Worm (Caenorhabditis elegans) whole organism, L2 larva: ENCODE data around the gene unc-18.

Source experiments
- C34F6.9 ChIP-seq: fragments of 150-350 bp; optimal IDR thresholded peaks from 2 replicates; lab custom pipeline; 2014; ENCODE audit warnings: missing biosample characterization, missing genetic modification characterization
- F13H6.1 ChIP-seq: sonication (generic microtip); optimal IDR thresholded peaks from 2 replicates; lab custom pipeline; 2016; ENCODE audit warnings: missing genetic modification characterization, missing compliant biosample characterization
- Y55F3AM.14 ChIP-seq: fragments of 200-800 bp; sonication (Bioruptor generic); optimal IDR thresholded peaks from 2 replicates; lab custom pipeline; 2018; ENCODE audit warnings: mild to moderate bottlenecking, missing genetic modification characterization, missing compliant biosample characterization
- ZK546.5 ChIP-seq: sonication (generic microtip); optimal IDR thresholded peaks from 2 replicates; lab custom pipeline; 2017; ENCODE audit warnings: missing biosample characterization, missing genetic modification characterization
- alr-1 ChIP-seq: fragments of 150-350 bp; optimal IDR thresholded peaks from 2 replicates; lab custom pipeline; 2014; ENCODE audit warnings: missing biosample characterization, missing genetic modification characterization
- aly-2 ChIP-seq: fragments of 150-350 bp; optimal IDR thresholded peaks from 2 replicates; lab custom pipeline; 2014; ENCODE audit warnings: missing biosample characterization, missing genetic modification characterization
- ama-1 ChIP-seq: fragments of 150-350 bp; optimal IDR thresholded peaks from 2 replicates; lab custom pipeline; 2018; ENCODE audit warnings: inconsistent platforms
- ceh-82 ChIP-seq: fragments of 150-350 bp; optimal IDR thresholded peaks from 2 replicates; lab custom pipeline; 2014; ENCODE audit warnings: missing biosample characterization, missing genetic modification characterization
- crh-2 ChIP-seq: sonication (generic microtip); optimal IDR thresholded peaks from 2 replicates; lab custom pipeline; 2017; ENCODE audit warnings: missing biosample characterization, missing genetic modification characterization
- dmd-4 ChIP-seq: sonication (generic microtip); optimal IDR thresholded peaks from 2 replicates; lab custom pipeline; 2017; ENCODE audit warnings: missing biosample characterization, missing genetic modification characterization
- egl-27 ChIP-seq: sonication (generic microtip); optimal IDR thresholded peaks from 3 replicates; lab custom pipeline; 2017; ENCODE audit warnings: missing biosample characterization, missing genetic modification reagents, missing genetic modification characterization
- elt-1 ChIP-seq: fragments of 150-350 bp; optimal IDR thresholded peaks from 2 replicates; lab custom pipeline; 2014; ENCODE audit warnings: missing biosample characterization, missing genetic modification characterization
- elt-3 ChIP-seq: sonication (generic microtip); optimal IDR thresholded peaks from 2 replicates; lab custom pipeline; 2017; ENCODE audit warnings: missing biosample characterization, missing genetic modification characterization
- fos-1 ChIP-seq: fragments of 150-350 bp; optimal IDR thresholded peaks from 2 replicates; lab custom pipeline; 2014; ENCODE audit warnings: missing biosample characterization, missing genetic modification characterization
- gmeb-1 ChIP-seq: fragments of 150-350 bp; optimal IDR thresholded peaks from 2 replicates; lab custom pipeline; 2014; ENCODE audit warnings: missing biosample characterization, missing genetic modification characterization
- lin-11 ChIP-seq: fragments of 150-350 bp; sonication (generic microtip); optimal IDR thresholded peaks from 2 replicates; lab custom pipeline; 2014; ENCODE audit warnings: missing biosample characterization, missing genetic modification characterization, inconsistent platforms, mixed read lengths
- lin-13 ChIP-seq: fragments of 150-350 bp; optimal IDR thresholded peaks from 2 replicates; lab custom pipeline; 2014; ENCODE audit warnings: missing biosample characterization, missing genetic modification reagents, missing genetic modification characterization
- lin-39 ChIP-seq: fragments of 150-350 bp; optimal IDR thresholded peaks from 2 replicates; lab custom pipeline; 2014; ENCODE audit warnings: missing biosample characterization, missing genetic modification reagents, missing genetic modification characterization
- lsy-2 ChIP-seq, 2 experiments: fragments of 150-350 bp in 1 of 2; sonication (generic microtip) in 1 of 2; optimal IDR thresholded peaks; 2 replicates each; lab custom pipeline; 2014 to 2017; ENCODE audit warnings: missing biosample characterization in 2 of 2, missing genetic modification characterization in 2 of 2
- mbf-1 ChIP-seq: sonication (generic microtip); optimal IDR thresholded peaks from 2 replicates; lab custom pipeline; 2017; ENCODE audit warnings: missing biosample characterization, missing genetic modification characterization
- mdl-1 ChIP-seq, 2 experiments: fragments of 150-350 bp in 1 of 2; sonication (generic microtip) in 1 of 2; optimal IDR thresholded peaks; 2 replicates each; lab custom pipeline; 2017; ENCODE audit warnings: missing biosample characterization in 2 of 2, missing genetic modification characterization in 2 of 2
- nhr-10 ChIP-seq: sonication (generic microtip); optimal IDR thresholded peaks from 2 replicates; lab custom pipeline; 2017; ENCODE audit warnings: missing biosample characterization, missing genetic modification characterization
- nhr-11 ChIP-seq: fragments of 150-350 bp; optimal IDR thresholded peaks from 2 replicates; lab custom pipeline; 2014; ENCODE audit warnings: missing biosample characterization, missing genetic modification characterization
- nhr-129 ChIP-seq: fragments of 150-350 bp; optimal IDR thresholded peaks from 2 replicates; lab custom pipeline; 2014; ENCODE audit warnings: missing biosample characterization, missing genetic modification characterization
- nhr-21 ChIP-seq: fragments of 150-350 bp; optimal IDR thresholded peaks from 2 replicates; lab custom pipeline; 2014; ENCODE audit warnings: missing biosample characterization, missing genetic modification characterization
- nhr-23 ChIP-seq: fragments of 150-350 bp; optimal IDR thresholded peaks from 2 replicates; lab custom pipeline; 2014; ENCODE audit warnings: missing biosample characterization, missing genetic modification reagents, missing genetic modification characterization
- nhr-237 ChIP-seq: fragments of 150-350 bp; optimal IDR thresholded peaks from 2 replicates; lab custom pipeline; 2014; ENCODE audit warnings: missing biosample characterization, missing genetic modification characterization
- nhr-77 ChIP-seq: fragments of 150-350 bp; optimal IDR thresholded peaks from 2 replicates; lab custom pipeline; 2014; ENCODE audit warnings: missing biosample characterization, missing genetic modification characterization
- peb-1 ChIP-seq: fragments of 150-350 bp; optimal IDR thresholded peaks from 2 replicates; lab custom pipeline; 2014; ENCODE audit warnings: missing biosample characterization, missing genetic modification characterization
- skn-1 ChIP-seq: sonication (generic microtip); optimal IDR thresholded peaks from 2 replicates; lab custom pipeline; 2017; ENCODE audit warnings: missing biosample characterization, missing genetic modification characterization
- sma-9 ChIP-seq, 2 experiments: fragments of 150-350 bp in 1 of 2; sonication (generic microtip) in 1 of 2; optimal IDR thresholded peaks; 2 replicates each; lab custom pipeline; 2014 to 2016; ENCODE audit warnings: missing genetic modification characterization in 2 of 2, mild to moderate bottlenecking in 1 of 2, missing biosample characterization in 1 of 2, missing compliant biosample characterization in 1 of 2, missing genetic modification reagents in 1 of 2, moderate library complexity in 1 of 2
- snpc-4 ChIP-seq: fragments of 150-350 bp; optimal IDR thresholded peaks from 2 replicates; lab custom pipeline; 2014; ENCODE audit warnings: missing biosample characterization, missing genetic modification characterization
- unc-39 ChIP-seq: fragments of 150-350 bp; optimal IDR thresholded peaks from 2 replicates; lab custom pipeline; 2014; ENCODE audit warnings: missing biosample characterization, missing genetic modification characterization
- unc-55 ChIP-seq: fragments of 150-350 bp; sonication (generic microtip); optimal IDR thresholded peaks from 3 replicates; lab custom pipeline; 2014; ENCODE audit warnings: missing biosample characterization, missing genetic modification reagents, missing genetic modification characterization
- unc-62 ChIP-seq: fragments of 150-350 bp; optimal IDR thresholded peaks from 2 replicates; lab custom pipeline; 2014; ENCODE audit warnings: missing biosample characterization, missing genetic modification reagents, missing genetic modification characterization
- zag-1 ChIP-seq: fragments of 150-350 bp; optimal IDR thresholded peaks from 2 replicates; lab custom pipeline; 2014; ENCODE audit warnings: missing biosample characterization, missing genetic modification characterization
- ztf-1 ChIP-seq: fragments of 200-800 bp; sonication (Bioruptor generic); conservative IDR thresholded peaks from 2 replicates; pipeline ENCODE4 v1.3.6; 2022; ENCODE audit warnings: missing genetic modification characterization, missing compliant biosample characterization
- ztf-4 ChIP-seq: fragments of 150-350 bp; optimal IDR thresholded peaks from 2 replicates; lab custom pipeline; 2014; ENCODE audit warnings: missing biosample characterization, missing genetic modification characterization

Gene unc-18

DNA sequence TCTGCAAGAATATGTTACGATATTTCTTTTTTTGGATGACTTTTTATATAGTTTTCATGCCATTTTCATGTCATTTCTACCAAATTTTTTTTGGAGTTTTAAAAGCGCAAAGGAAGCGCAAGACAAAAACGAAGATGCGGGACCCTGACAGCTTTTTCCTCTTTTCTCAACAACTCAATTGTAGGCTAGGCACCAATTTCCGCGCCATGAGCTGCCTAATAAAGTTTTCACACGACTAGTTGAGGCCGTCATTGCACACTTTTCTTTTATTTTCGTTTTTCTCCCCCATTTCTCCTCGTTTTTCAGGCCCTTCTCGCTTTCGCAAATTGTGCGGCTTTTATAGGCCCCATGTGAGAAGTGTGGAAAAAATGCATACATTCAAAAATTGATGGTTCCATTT is 2.9 kb upstream of the unc-18 start:
- TF ChIP-seq peb-1 (no peak), aly-2 (tag; lab: Kevin White, UChicago) (no peak), nhr-129 (tag; lab: Kevin White, UChicago) (no peak), lin-11 (tag; lab: Kevin White, UChicago) (no peak), Y55F3AM.14 (GFP tag; lab: Kevin White, UChicago) (no peak), ceh-82 (no peak), lin-13 (no peak), egl-27 (tag; lab: Kevin White, UChicago) (no peak), ama-1 (no peak), ztf-4 (tag; lab: Kevin White, UChicago) (no peak), ztf-1 (GFP tag; lab: Robert Waterston, UW) (no peak), mbf-1 (tag; lab: Kevin White, UChicago) (no peak)

- no peak for TF ChIP-seq nhr-77 (tag; lab: Kevin White, UChicago)
- no peak for TF ChIP-seq alr-1 (tag; lab: Kevin White, UChicago)
- TF ChIP-seq peb-1 = no peak
- no peak for TF ChIP-seq nhr-11
- TF ChIP-seq nhr-237 (tag; lab: Kevin White, UChicago) = no peak
- TF ChIP-seq skn-1 (tag; lab: Kevin White, UChicago) = no peak
- no peak for TF ChIP-seq unc-62 (GFP tag; lab: Kevin White, UChicago)
- TF ChIP-seq lsy-2 (tag; optimal IDR thresholded peaks at IDR 0.05; lab: Kevin White, UChicago) = no peak
- TF ChIP-seq sma-9 (GFP tag; optimal IDR thresholded peaks at IDR 0.05; lab: Kevin White, UChicago) = peak; percentile 31
- TF ChIP-seq sma-9 (tag; optimal IDR thresholded peaks at IDR 0.05; lab: Kevin White, UChicago) = no peak
- peak; percentile 14 for TF ChIP-seq unc-55
- no peak for TF ChIP-seq dmd-4
- no peak for TF ChIP-seq elt-3 (tag; lab: Kevin White, UChicago)
- no peak for TF ChIP-seq gmeb-1 (tag; lab: Kevin White, UChicago)
- no peak for TF ChIP-seq aly-2 (tag; lab: Kevin White, UChicago)
- TF ChIP-seq ZK546.5 = no peak
- TF ChIP-seq zag-1 (tag; lab: Kevin White, UChicago) = no peak
- peak; percentile 19 for TF ChIP-seq fos-1
- TF ChIP-seq, all 48 proteins: peak for 3
These were observed 2.0 kb upstream of the unc-18 start, which contains the start of gene stn-2 for ce11 chrX:7680545-7681330. Gene stn-2 (minus strand): TSS chrX:7680619.

DNA sequence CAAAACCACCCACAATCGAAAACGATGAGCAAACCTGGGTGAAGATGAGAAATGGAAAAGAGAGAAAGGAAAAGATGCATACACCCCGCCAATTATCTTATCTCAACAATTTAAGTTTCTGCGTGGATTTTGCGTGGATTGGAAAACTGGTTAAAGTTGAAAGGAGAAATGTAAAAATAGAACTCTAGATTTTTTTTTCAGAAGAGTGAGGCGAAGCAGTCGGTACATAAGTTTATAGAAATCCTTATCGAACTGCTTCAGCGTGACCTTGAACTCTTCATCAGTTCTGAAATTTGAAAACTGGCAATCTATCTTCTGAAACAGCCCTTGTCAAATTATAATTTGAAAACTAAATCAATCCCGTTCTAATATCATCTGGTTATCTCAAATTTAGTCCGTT is 6.4 kb downstream of the unc-18 start, which contains the start of gene clik-2:
clik-2 (minus strand) TSS at position 101 of the 400 bp plus-strand sequence.
- TF ChIP-seq ztf-1 (GFP tag; lab: Robert Waterston, UW) (no peak), lin-39 (tag; lab: Kevin White, UChicago) (no peak), peb-1 (no peak), unc-39 (tag; lab: Kevin White, UChicago) (no peak), nhr-23 (no peak), snpc-4 (tag; lab: Kevin White, UChicago) (no peak), nhr-129 (tag; lab: Kevin White, UChicago) (no peak), lin-11 (tag; lab: Kevin White, UChicago) (no peak), dmd-4 (no peak), zag-1 (tag; lab: Kevin White, UChicago) (no peak), nhr-21 (tag; lab: Kevin White, UChicago) (no peak), elt-1 (tag; lab: Kevin White, UChicago) (no peak), C34F6.9 (tag; lab: Kevin White, UChicago) (no peak), nhr-237 (tag; lab: Kevin White, UChicago) (no peak), skn-1 (tag; lab: Kevin White, UChicago) (no peak), sma-9 (GFP tag; optimal IDR thresholded peaks at IDR 0.05; lab: Kevin White, UChicago) (no peak), sma-9 (tag; optimal IDR thresholded peaks at IDR 0.05; lab: Kevin White, UChicago) (no peak), ZK546.5 (no peak), nhr-10 (tag; lab: Kevin White, UChicago) (no peak)

- TF ChIP-seq mdl-1 (tag; optimal IDR thresholded peaks at IDR 0.05; lab: Kevin White, UChicago) (no peak), sma-9 (GFP tag; optimal IDR thresholded peaks at IDR 0.05; lab: Kevin White, UChicago) (peak; percentile 24), sma-9 (tag; optimal IDR thresholded peaks at IDR 0.05; lab: Kevin White, UChicago) (no peak), nhr-23 (no peak), F13H6.1 (tag; lab: Kevin White, UChicago) (peak; percentile 29), nhr-129 (tag; lab: Kevin White, UChicago) (peak; percentile 23), nhr-237 (tag; lab: Kevin White, UChicago) (no peak), crh-2 (tag; lab: Kevin White, UChicago) (no peak)
- TF ChIP-seq, all 48 proteins: peak for 3
These were observed 6.9 kb downstream of the unc-18 start for ce11 chrX:7689570-7689969.
